Fruit fly (Drosophila melanogaster): ENCODE measurements around the gene CG3823.

CG3823 gene

dm6 chrX:6330369-6330949 is 26.7 kb downstream of the CG3823 start, which contains the start of gene CG42240 (continued):
- TF ChIP-seq CG8359 (GFP tag; optimal IDR thresholded peaks at IDR 0.05; ENCODE audit: borderline replicate concordance) (peak; percentile 69), CG12236 (GFP tag; optimal IDR thresholded peaks at IDR 0.05) (peak; percentile 74), Spps (tag; optimal IDR thresholded peaks at IDR 0.05) (peak; percentile 81), CG2875 (GFP tag; optimal IDR thresholded peaks at IDR 0.05) (peak; percentile 92), CG10366 (GFP tag; IDR thresholded peaks at IDR 0.05) (peak; percentile 71), MESR4 (GFP tag; optimal IDR thresholded peaks at IDR 0.05) (peak; percentile 21), Asciz (GFP tag; optimal IDR thresholded peaks at IDR 0.05) (peak; percentile 92), ttk (GFP tag; IDR thresholded peaks at IDR 0.05) (peak; percentile 77), HmgZ (tag; optimal IDR thresholded peaks at IDR 0.05) (peak; percentile 85), sr (GFP tag; IDR thresholded peaks at IDR 0.05) (0 out of 3 replicates have a peak, but pooled peaks have one; percentile 7), trem (tag; optimal IDR thresholded peaks at IDR 0.05) (peak; percentile 71), CG3847 (GFP tag; IDR thresholded peaks at IDR 0.05) (peak; percentile 72), shn (GFP tag; optimal IDR thresholded peaks at IDR 0.05) (peak; percentile 48), unpg (GFP tag; optimal IDR thresholded peaks at IDR 0.05) (peak; percentile 85), lilli (GFP tag; optimal IDR thresholded peaks at IDR 0.05) (peak; percentile 82), lov (optimal IDR thresholded peaks at IDR 0.05) (no peak), lov (GFP tag; IDR thresholded peaks at IDR 0.05) (no peak), CG9609 (GFP tag; optimal IDR thresholded peaks at IDR 0.05) (peak; percentile 57), crp (GFP tag; optimal IDR thresholded peaks at IDR 0.05) (peak in 1 of 2 experiments; percentile 48), CG8944 (GFP tag; optimal IDR thresholded peaks at IDR 0.05) (peak; percentile 39), Nf-YC (tag; optimal IDR thresholded peaks at IDR 0.05) (peak; percentile 87), CoRest (tag; optimal IDR thresholded peaks at IDR 0.05) (peak; percentile 95), bowl (GFP tag; IDR thresholded peaks at IDR 0.05) (peak; percentile 46; the same call in 1 of the 2 replicates), ab (GFP tag; optimal IDR thresholded peaks at IDR 0.05) (no peak), CrebB (tag; optimal IDR thresholded peaks at IDR 0.05) (peak; percentile 80), pan (optimal IDR thresholded peaks at IDR 0.05) (no peak), pan (GFP tag; optimal IDR thresholded peaks at IDR 0.05 in 1 of 2, IDR thresholded peaks at IDR 0.05 in 1 of 2) (peak in 1 of 2 experiments; percentile 73), Hr78 (GFP tag; optimal IDR thresholded peaks at IDR 0.05) (peak in 1 of 2 experiments; percentile 88), en (GFP tag; optimal IDR thresholded peaks at IDR 0.05) (peak; percentile 59), CG11247 (GFP tag; IDR thresholded peaks at IDR 0.05) (peak; percentile 45; the same call in 1 of the 2 replicates), ATbp (GFP tag; optimal IDR thresholded peaks at IDR 0.05) (peak; percentile 87), abd-A (tag; optimal IDR thresholded peaks at IDR 0.05) (peak; percentile 57), ci (GFP tag; IDR thresholded peaks at IDR 0.05) (peak; percentile 72; the same call in 2 of the 3 replicates), NC2β (GFP tag; optimal IDR thresholded peaks at IDR 0.05) (peak; percentile 71), CHES-1-like (GFP tag; optimal IDR thresholded peaks at IDR 0.05) (peak; percentile 77), CG2712 (tag; optimal IDR thresholded peaks at IDR 0.05) (peak; percentile 95), CG8089 (GFP tag; optimal IDR thresholded peaks at IDR 0.05) (peak; percentile 57), Lhr (GFP tag; optimal IDR thresholded peaks at IDR 0.05) (peak; percentile 77), Dll (GFP tag; IDR thresholded peaks at IDR 0.05; ENCODE audit: partially characterized antibody) (no peak), Tbp (GFP tag; optimal IDR thresholded peaks at IDR 0.05) (peak; percentile 5), C15 (GFP tag; IDR thresholded peaks at IDR 0.05) (0 out of 3 replicates have a peak, but pooled peaks have one; percentile 49), CG15269 (tag; optimal IDR thresholded peaks at IDR 0.05) (peak; percentile 92), Sry-δ (GFP tag; optimal IDR thresholded peaks at IDR 0.05) (peak; percentile 24), Sox100B (GFP tag; optimal IDR thresholded peaks at IDR 0.05) (peak; percentile 97), vfl (GFP tag; optimal IDR thresholded peaks at IDR 0.05) (no peak), CG1603 (tag; optimal IDR thresholded peaks at IDR 0.05) (peak; percentile 70), HLH54F (GFP tag; optimal IDR thresholded peaks at IDR 0.05) (peak; percentile 72), repo (GFP tag; optimal IDR thresholded peaks at IDR 0.05) (peak; percentile 55), bigmax (GFP tag; optimal IDR thresholded peaks at IDR 0.05) (no peak), CG15073 (GFP tag; optimal IDR thresholded peaks at IDR 0.05) (peak; percentile 31)

Measured in whole organism, embryonic.